Worm (Caenorhabditis elegans): ENCODE data around the gene C04B4.5.

DNA sequence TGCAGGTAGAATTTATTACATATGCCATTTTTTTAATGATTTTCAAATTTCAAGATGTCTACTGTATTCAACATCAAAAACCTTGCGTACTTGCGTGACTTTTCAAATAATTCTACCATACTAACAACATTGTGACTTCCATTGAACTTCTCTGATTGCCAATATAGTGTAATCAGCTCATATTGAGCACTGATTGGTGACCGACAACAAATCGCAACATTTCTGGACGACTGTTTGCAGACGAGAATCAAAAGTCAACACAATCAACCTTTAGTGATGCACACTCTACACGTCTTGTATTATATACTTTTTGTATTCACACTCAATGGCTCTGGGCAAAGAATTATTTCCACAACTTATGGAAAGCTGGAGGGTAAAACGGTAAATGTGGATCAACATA is 46.7 kb downstream of the C04B4.5 start, which contains the start of gene cest-3:
- TF ChIP-seq T20F7.1 (GFP tag; optimal IDR thresholded peaks at IDR 0.05), result no peak
- no peak for TF ChIP-seq lin-15B (tag; optimal IDR thresholded peaks at IDR 0.05)
- TF ChIP-seq unc-62 (GFP tag; optimal IDR thresholded peaks at IDR 0.05 in 1 of 2), result no peak
- no peak for TF ChIP-seq unc-62 (tag; optimal IDR thresholded peaks at IDR 0.05)
- peak; percentile 51; the same call in 1 of the 2 replicates for TF ChIP-seq dmd-6 (GFP tag; IDR thresholded peaks at IDR 0.05)
- TF ChIP-seq snpc-4 (tag; optimal IDR thresholded peaks at IDR 0.05), result no peak
- no peak for TF ChIP-seq lin-13 (GFP tag; optimal IDR thresholded peaks at IDR 0.05)
- TF ChIP-seq Y75B8A.6 (GFP tag; IDR thresholded peaks at IDR 0.05), result no peak
- no peak for TF ChIP-seq rbr-2 (tag; optimal IDR thresholded peaks at IDR 0.05)
- no peak for TF ChIP-seq spr-3 (GFP tag; optimal IDR thresholded peaks at IDR 0.05)
- no peak for TF ChIP-seq fos-1 (tag; optimal IDR thresholded peaks at IDR 0.05)
- no peak for TF ChIP-seq egl-27 (tag; optimal IDR thresholded peaks at IDR 0.05)
- no peak for TF ChIP-seq ama-1 (optimal IDR thresholded peaks at IDR 0.05)
- no peak for TF ChIP-seq vab-7 (GFP tag; IDR thresholded peaks at IDR 0.05)
- TF ChIP-seq nhr-11 (tag; optimal IDR thresholded peaks at IDR 0.05), result no peak

Measured in whole organism, L4 larva.